Worm (Caenorhabditis elegans): Measurements from ENCODE around the gene cyp-33C8.

cyp-33C8 gene

DNA sequence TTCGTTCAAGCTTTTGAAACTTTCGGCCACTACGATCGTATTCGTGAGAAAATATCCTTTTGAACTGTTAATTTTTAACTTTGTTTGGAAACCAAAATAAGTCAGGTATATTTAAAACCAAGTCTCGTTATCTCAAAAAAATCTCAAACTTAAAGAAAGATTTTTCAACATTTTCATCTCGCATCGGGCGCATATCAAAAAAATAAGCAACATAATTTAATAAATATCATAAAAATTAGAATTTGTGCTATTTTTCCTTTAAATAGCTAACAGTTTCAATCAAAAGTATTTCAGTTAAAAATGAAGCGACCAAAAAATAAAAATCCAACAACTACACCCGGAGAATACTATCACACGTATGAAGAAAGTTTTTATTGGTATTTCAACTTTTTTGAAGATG lies 2.6 kb upstream of the cyp-33C8 start, which contains the start of gene srw-7:
Gene srw-7 (plus strand): TSS at position 301 of the 400 bp plus-strand sequence.
- TF ChIP-seq rnt-1 (tag; optimal IDR thresholded peaks at IDR 0.05) = no peak
- TF ChIP-seq dsc-1 (tag; optimal IDR thresholded peaks at IDR 0.05) = no peak

ce11 chrV:3805499-3805898 lies 2.2 kb upstream of the cyp-33C8 start, which contains the start of gene R08F11.4:
R08F11.4 (minus strand) TSS chrV:3805527.
- no peak for TF ChIP-seq ceh-82 (tag; optimal IDR thresholded peaks at IDR 0.05)
- no peak for TF ChIP-seq mab-9 (GFP tag; IDR thresholded peaks at IDR 0.05)
- TF ChIP-seq lin-14 (GFP tag; optimal IDR thresholded peaks at IDR 0.05) = peak; percentile 29
- no peak for TF ChIP-seq sup-37 (GFP tag; optimal IDR thresholded peaks at IDR 0.05)
- TF ChIP-seq skn-1 (tag; optimal IDR thresholded peaks at IDR 0.05) = peak; percentile 13
- peak; percentile 9 for TF ChIP-seq nhr-90 (tag; optimal IDR thresholded peaks at IDR 0.05; ENCODE audit: poor library complexity)
- peak; percentile 26 for TF ChIP-seq nhr-71 (tag; optimal IDR thresholded peaks at IDR 0.05)
- peak; percentile 64 for TF ChIP-seq nhr-85 (tag)
- no peak for TF ChIP-seq tbx-2 (tag; optimal IDR thresholded peaks at IDR 0.05)
- TF ChIP-seq hlh-4 (tag; optimal IDR thresholded peaks at IDR 0.05) = no peak
- no peak for TF ChIP-seq fkh-10 (GFP tag; optimal IDR thresholded peaks at IDR 0.05)
- TF ChIP-seq nhr-20 (tag; optimal IDR thresholded peaks at IDR 0.05) = peak; percentile 31
- no peak for TF ChIP-seq unc-30 (tag; optimal IDR thresholded peaks at IDR 0.05)
- TF ChIP-seq ceh-63 (GFP tag; optimal IDR thresholded peaks at IDR 0.05) = no peak
- TF ChIP-seq snu-23 (GFP tag; optimal IDR thresholded peaks at IDR 0.05) = peak; percentile 9
- TF ChIP-seq jun-1 (tag; optimal IDR thresholded peaks at IDR 0.05) = no peak
- TF ChIP-seq efl-1 (optimal IDR thresholded peaks at IDR 0.05) = no peak
- no peak for TF ChIP-seq efl-1 (GFP tag; optimal IDR thresholded peaks at IDR 0.05 in 1 of 2)

DNA sequence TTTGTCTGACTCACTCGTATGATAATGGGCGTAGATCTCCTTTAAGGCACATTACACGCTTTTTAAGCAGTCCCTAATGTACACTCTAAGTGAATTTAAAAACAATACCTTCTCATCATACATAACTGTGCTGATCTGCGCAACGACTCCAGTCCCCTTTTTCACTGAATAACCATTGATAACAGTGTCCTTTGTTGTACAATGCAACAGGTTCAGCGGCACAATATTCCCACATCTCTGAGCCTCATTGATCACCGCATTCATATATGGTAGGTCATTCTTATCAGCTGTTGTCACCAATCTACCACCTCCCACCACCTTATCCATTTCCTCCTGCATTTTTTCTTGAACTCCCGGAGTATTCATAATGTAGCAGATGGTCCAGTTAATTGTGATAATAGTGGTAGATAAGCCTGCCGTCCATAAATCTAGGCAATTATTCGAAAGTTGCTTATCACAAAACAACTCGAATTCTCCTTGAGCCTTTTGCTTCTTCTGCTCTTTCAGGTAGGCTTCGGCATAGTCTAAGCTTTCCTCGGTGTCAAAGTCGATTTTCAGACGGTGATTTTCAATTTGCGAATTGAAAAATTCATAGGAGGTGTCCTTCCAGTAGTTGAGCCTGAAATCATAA lies 1.4 kb downstream of the cyp-33C8 start:
- TF ChIP-seq nhr-11 (tag; optimal IDR thresholded peaks at IDR 0.05) = no peak
- TF ChIP-seq mab-9 (GFP tag; IDR thresholded peaks at IDR 0.05) = no peak
- no peak for TF ChIP-seq efl-1 (optimal IDR thresholded peaks at IDR 0.05)
- TF ChIP-seq efl-1 (GFP tag; optimal IDR thresholded peaks at IDR 0.05 in 1 of 2) = peak in 1 of 2 experiments; percentile 24

ce11 chrV:3800378-3800777 lies 3.0 kb downstream of the cyp-33C8 start, which contains the start of gene srt-30:
srt-30 (minus strand) TSS chrV:3800478.
- TF ChIP-seq tlp-1 (tag; optimal IDR thresholded peaks at IDR 0.05) (no peak), hpl-2 (GFP tag; optimal IDR thresholded peaks at IDR 0.05) (no peak), dpl-1 (GFP tag; optimal IDR thresholded peaks at IDR 0.05) (no peak), lin-39 (tag; optimal IDR thresholded peaks at IDR 0.05) (no peak), blmp-1 (tag; optimal IDR thresholded peaks at IDR 0.05) (no peak), alr-1 (tag; optimal IDR thresholded peaks at IDR 0.05; ENCODE audit: borderline replicate concordance) (no peak), lin-13 (GFP tag; optimal IDR thresholded peaks at IDR 0.05) (no peak), sox-4 (tag; optimal IDR thresholded peaks at IDR 0.05) (no peak), efl-1 (optimal IDR thresholded peaks at IDR 0.05) (no peak), efl-1 (GFP tag; optimal IDR thresholded peaks at IDR 0.05 in 1 of 2) (no peak), fkh-8 (tag; optimal IDR thresholded peaks at IDR 0.05) (no peak), nhr-84 (tag; optimal IDR thresholded peaks at IDR 0.05) (no peak), ceh-88 (GFP tag; IDR thresholded peaks at IDR 0.05) (no peak), C34B4.2 (tag; optimal IDR thresholded peaks at IDR 0.05) (no peak), rnt-1 (tag; optimal IDR thresholded peaks at IDR 0.05) (no peak), nhr-12 (tag; optimal IDR thresholded peaks at IDR 0.05) (no peak), pax-3 (tag; optimal IDR thresholded peaks at IDR 0.05) (no peak), ztf-11 (tag; optimal IDR thresholded peaks at IDR 0.05) (no peak), skn-1 (tag; optimal IDR thresholded peaks at IDR 0.05) (no peak), unc-130 (tag; optimal IDR thresholded peaks at IDR 0.05) (no peak), aly-2 (tag; optimal IDR thresholded peaks at IDR 0.05) (no peak)
